Worm (Caenorhabditis elegans): ENCODE results near the gene mltn-12.

ce11 chrIV:9034340-9034739 lies 41.5 kb downstream of the mltn-12 start, which contains the start of gene C53D6.10:
- TF ChIP-seq elt-1 (tag; optimal IDR thresholded peaks at IDR 0.05; ENCODE audit: borderline replicate concordance, insufficient read depth), result no peak
- no peak for TF ChIP-seq elt-3 (tag; optimal IDR thresholded peaks at IDR 0.05)
- no peak for TF ChIP-seq nhr-2 (tag; optimal IDR thresholded peaks at IDR 0.05)

Data from whole organism, mixed stage, embryonic.